Fruit fly (Drosophila melanogaster): ENCODE measurements around the gene Sgs7.

DNA sequence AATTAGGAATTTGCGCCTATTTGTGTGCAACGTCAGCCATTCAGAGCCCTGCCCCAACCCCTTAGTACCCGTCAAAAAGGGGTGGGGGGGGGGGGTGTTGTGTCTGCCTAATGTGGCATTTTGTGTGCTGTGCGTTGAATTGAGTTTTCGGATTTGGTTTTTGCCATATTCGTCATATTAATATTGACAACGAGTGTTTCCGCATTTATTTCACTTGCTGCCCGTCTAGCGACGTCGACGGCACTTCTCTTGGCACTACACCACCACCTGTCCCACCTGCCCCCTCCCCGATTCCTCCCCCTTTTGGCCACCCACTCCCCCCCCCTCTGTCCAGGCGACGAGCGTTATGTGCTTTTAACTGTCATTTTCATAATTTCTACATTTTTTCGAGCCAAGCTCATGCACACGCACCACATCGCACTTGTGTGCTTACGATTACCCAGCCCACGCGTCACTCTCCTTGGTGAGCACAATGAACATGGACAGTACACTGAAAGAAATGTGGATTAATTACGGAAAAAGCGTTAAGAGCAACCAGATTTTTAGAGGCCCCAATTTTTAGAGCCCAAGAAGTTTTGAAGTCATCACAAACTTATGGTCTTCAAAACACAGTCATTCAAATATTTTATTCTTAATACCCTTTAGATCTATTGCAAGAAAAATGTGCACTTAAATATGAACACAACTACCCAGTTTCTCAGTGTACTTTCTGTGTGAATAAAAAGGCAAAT, 5.9 kb downstream of the Sgs7 start:
- TF ChIP-seq CG12605 (GFP tag; IDR thresholded peaks at IDR 0.05) (no peak), CG4496 (GFP tag; IDR thresholded peaks at IDR 0.05) (no peak), gl (tag; optimal IDR thresholded peaks at IDR 0.05) (no peak)

All from whole organism, pupa.